Worm (Caenorhabditis elegans): ENCODE results near the gene lys-3.

DNA sequence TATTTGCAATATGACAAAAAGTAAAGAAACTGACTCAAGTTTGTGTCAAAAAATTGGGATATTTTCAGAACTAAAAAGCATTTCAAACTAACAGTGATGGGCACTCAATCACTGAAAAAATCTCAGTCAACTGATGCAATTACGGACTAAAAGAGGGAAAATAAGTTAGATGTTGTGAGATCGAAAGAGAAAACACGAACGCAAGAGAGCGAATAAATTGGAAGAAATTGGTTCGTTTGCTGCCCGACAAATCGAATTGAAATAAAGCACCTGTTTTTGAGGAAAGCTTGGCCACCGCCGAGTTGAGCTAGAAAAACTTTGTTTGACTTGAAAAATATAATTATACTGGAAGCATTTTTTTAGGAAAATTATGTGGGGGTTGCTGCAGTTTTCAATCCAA is 17.3 kb downstream of the lys-3 start:
- TF ChIP-seq him-1 (tag; optimal IDR thresholded peaks at IDR 0.05) (no peak), W03F9.2 (tag; optimal IDR thresholded peaks at IDR 0.05) (no peak), dao-5 (tag; optimal IDR thresholded peaks at IDR 0.05) (no peak)

All from whole organism, L4/young adult.